Worm (Caenorhabditis elegans) whole organism, L1 larva: ENCODE data around the gene Y19D10B.8.
"Not testable (repeated sequence)": the region's sequence is repeated elsewhere in the genome, so short reads cannot be mapped to it uniquely, and the experiment has no call there.

ENCODE experiments used
- C16A3.4 ChIP-seq: fragments of 150-350 bp; optimal IDR thresholded peaks from 2 replicates; lab custom pipeline; 2014; ENCODE audit warnings: missing biosample characterization, missing genetic modification characterization
- Y116A8C.19 ChIP-seq: sonication (generic microtip); optimal IDR thresholded peaks from 2 replicates; lab custom pipeline; 2016; ENCODE audit warnings: missing compliant biosample characterization, missing genetic modification characterization, borderline replicate concordance
- aha-1 ChIP-seq: fragments of 150-350 bp; optimal IDR thresholded peaks from 2 replicates; lab custom pipeline; 2014; ENCODE audit warnings: missing biosample characterization, missing genetic modification characterization
- alr-1 ChIP-seq: fragments of 200-800 bp; sonication (Bioruptor generic); optimal IDR thresholded peaks from 2 replicates; lab custom pipeline; 2018; ENCODE audit warnings: borderline replicate concordance, mild to moderate bottlenecking, missing genetic modification characterization, missing compliant biosample characterization
- blmp-1 ChIP-seq: fragments of 150-350 bp; optimal IDR thresholded peaks from 2 replicates; lab custom pipeline; 2014; ENCODE audit warnings: missing biosample characterization, missing genetic modification characterization
- ceh-8 ChIP-seq: fragments of 200-800 bp; sonication (Bioruptor generic); optimal IDR thresholded peaks from 2 replicates; lab custom pipeline; 2018; ENCODE audit warnings: mild to moderate bottlenecking, missing genetic modification characterization, moderate library complexity, missing compliant biosample characterization
- efl-1 ChIP-seq, 4 experiments: fragments of 150-350 bp; optimal IDR thresholded peaks in 3 of 4; peaks in 1 of 4; 1 replicate in 1 of 4; 2 replicates in 3 of 4; lab custom pipeline; 2014; ENCODE audit warnings: missing biosample characterization in 2 of 4, missing genetic modification characterization in 2 of 4, missing genetic modification reagents in 2 of 4
- elt-2 ChIP-seq: sonication (generic microtip); optimal IDR thresholded peaks from 2 replicates; lab custom pipeline; 2016; ENCODE audit warnings: missing genetic modification characterization, mild to moderate bottlenecking, inconsistent platforms, missing compliant biosample characterization, missing genetic modification reagents
- fkh-4 ChIP-seq: sonication (generic microtip); optimal IDR thresholded peaks from 2 replicates; lab custom pipeline; 2016; ENCODE audit warnings: missing compliant biosample characterization, missing genetic modification characterization, borderline replicate concordance
- fkh-8 ChIP-seq: sonication (generic microtip); optimal IDR thresholded peaks from 2 replicates; lab custom pipeline; 2016; ENCODE audit warnings: mild to moderate bottlenecking, missing genetic modification characterization, missing compliant biosample characterization
- fos-1 ChIP-seq: fragments of 150-350 bp; optimal IDR thresholded peaks from 2 replicates; lab custom pipeline; 2014; ENCODE audit warnings: missing biosample characterization, missing genetic modification characterization
- grh-1 ChIP-seq: fragments of 200-800 bp; sonication (Bioruptor generic); IDR thresholded peaks from 2 replicates; pipeline ENCODE4 v1.3.6; 2022; ENCODE audit warnings: missing genetic modification reagents, missing genetic modification characterization, missing compliant biosample characterization
- irx-1 ChIP-seq: sonication (generic microtip); optimal IDR thresholded peaks from 2 replicates; lab custom pipeline; 2016; ENCODE audit warnings: missing genetic modification characterization, missing compliant biosample characterization
- jun-1 ChIP-seq: fragments of 150-350 bp; optimal IDR thresholded peaks from 2 replicates; lab custom pipeline; 2014; ENCODE audit warnings: missing biosample characterization, missing genetic modification reagents, missing genetic modification characterization
- lin-15B ChIP-seq: fragments of 150-350 bp; sonication (generic microtip); optimal IDR thresholded peaks from 3 replicates; lab custom pipeline; 2014; ENCODE audit warnings: missing biosample characterization, missing genetic modification characterization
- lin-35 ChIP-seq, 2 experiments: fragments of 150-350 bp; optimal IDR thresholded peaks; 2 replicates each; lab custom pipeline; 2014; ENCODE audit warnings: missing biosample characterization in 2 of 2, missing genetic modification characterization in 2 of 2, missing genetic modification reagents in 2 of 2
- lin-39 ChIP-seq: fragments of 150-350 bp; optimal IDR thresholded peaks from 2 replicates; lab custom pipeline; 2014; ENCODE audit warnings: missing biosample characterization, missing genetic modification reagents, missing genetic modification characterization
- lir-3 ChIP-seq: sonication (generic microtip); optimal IDR thresholded peaks from 2 replicates; lab custom pipeline; 2016; ENCODE audit warnings: mild to moderate bottlenecking, missing genetic modification characterization, moderate library complexity, missing compliant biosample characterization; ENCODE audit not compliant: poor library complexity
- lsy-2 ChIP-seq, 2 experiments: fragments of 150-350 bp; optimal IDR thresholded peaks; 2 replicates each; lab custom pipeline; 2014; ENCODE audit warnings: missing biosample characterization in 2 of 2, missing genetic modification characterization in 2 of 2
- mdl-1 ChIP-seq, 2 experiments: fragments of 150-350 bp; optimal IDR thresholded peaks; 2 replicates each; lab custom pipeline; 2014 to 2017; ENCODE audit warnings: missing biosample characterization in 2 of 2, missing genetic modification characterization in 2 of 2, inconsistent platforms in 1 of 2
- nhr-11 ChIP-seq: fragments of 150-350 bp; optimal IDR thresholded peaks from 2 replicates; lab custom pipeline; 2014; ENCODE audit warnings: missing biosample characterization, missing genetic modification characterization
- nhr-237 ChIP-seq: fragments of 150-350 bp; optimal IDR thresholded peaks from 2 replicates; lab custom pipeline; 2014; ENCODE audit warnings: missing biosample characterization, missing genetic modification characterization
- nhr-71 ChIP-seq: sonication (generic microtip); optimal IDR thresholded peaks from 2 replicates; lab custom pipeline; 2016; ENCODE audit warnings: mild to moderate bottlenecking, missing genetic modification characterization, moderate library complexity, missing compliant biosample characterization
- nhr-76 ChIP-seq: sonication (generic microtip); optimal IDR thresholded peaks from 2 replicates; lab custom pipeline; 2017; ENCODE audit warnings: missing biosample characterization, missing genetic modification characterization
- nhr-85 ChIP-seq: sonication (generic microtip); peaks from one replicate; lab custom pipeline; 2016; ENCODE audit warnings: missing genetic modification characterization, inconsistent platforms, missing compliant biosample characterization
- nhr-90 ChIP-seq: sonication (generic microtip); optimal IDR thresholded peaks from 2 replicates; lab custom pipeline; 2016; ENCODE audit warnings: mild to moderate bottlenecking, missing genetic modification characterization, missing compliant biosample characterization; ENCODE audit not compliant: poor library complexity
- pqm-1 ChIP-seq: sonication (generic microtip); optimal IDR thresholded peaks from 3 replicates; lab custom pipeline; 2017; ENCODE audit warnings: missing biosample characterization, missing genetic modification characterization
- snu-23 ChIP-seq: sonication (generic microtip); optimal IDR thresholded peaks from 2 replicates; lab custom pipeline; 2016; ENCODE audit warnings: missing genetic modification characterization, missing compliant biosample characterization
- sup-37 ChIP-seq: fragments of 200-800 bp; sonication (Bioruptor generic); optimal IDR thresholded peaks from 2 replicates; lab custom pipeline; 2018; ENCODE audit warnings: mild to moderate bottlenecking, missing genetic modification characterization, missing compliant biosample characterization
- swsn-7 ChIP-seq: sonication (generic microtip); optimal IDR thresholded peaks from 2 replicates; lab custom pipeline; 2016; ENCODE audit warnings: missing genetic modification characterization, missing compliant biosample characterization
- vab-15 ChIP-seq: sonication (generic microtip); optimal IDR thresholded peaks from 2 replicates; lab custom pipeline; 2017; ENCODE audit warnings: missing genotype, mild to moderate bottlenecking, missing genetic modification characterization, missing compliant biosample characterization
- xbp-1 ChIP-seq: sonication (generic microtip); optimal IDR thresholded peaks from 2 replicates; lab custom pipeline; 2016; ENCODE audit warnings: missing genetic modification characterization, missing compliant biosample characterization
- ztf-4 ChIP-seq: fragments of 150-350 bp; optimal IDR thresholded peaks from 2 replicates; lab custom pipeline; 2014; ENCODE audit warnings: missing biosample characterization, missing genetic modification characterization

Gene Y19D10B.8

DNA sequence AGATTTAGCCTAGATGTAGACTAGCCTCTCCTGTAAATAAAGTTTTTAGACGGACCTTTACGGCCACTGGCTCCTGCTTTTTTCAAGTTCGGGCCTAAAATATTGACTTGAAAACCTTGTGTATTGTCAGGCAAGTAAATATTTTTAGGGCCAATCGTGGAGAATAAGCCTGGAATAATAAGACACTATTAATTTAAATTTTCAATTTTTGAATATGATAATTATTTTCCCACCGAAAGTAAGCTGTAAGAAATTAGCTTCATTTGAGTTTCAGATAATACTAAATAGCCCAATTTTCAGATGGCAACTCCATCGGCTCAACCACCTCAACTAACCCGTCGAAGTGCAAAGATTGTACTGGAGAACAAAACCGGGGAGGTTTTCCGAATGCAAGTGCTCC lies 25.6 kb upstream of the Y19D10B.8 start, which contains the start of gene pud-4 (continued):
- TF ChIP-seq xbp-1 (no peak), vab-15 (tag; lab: Kevin White, UChicago) (no peak)

DNA sequence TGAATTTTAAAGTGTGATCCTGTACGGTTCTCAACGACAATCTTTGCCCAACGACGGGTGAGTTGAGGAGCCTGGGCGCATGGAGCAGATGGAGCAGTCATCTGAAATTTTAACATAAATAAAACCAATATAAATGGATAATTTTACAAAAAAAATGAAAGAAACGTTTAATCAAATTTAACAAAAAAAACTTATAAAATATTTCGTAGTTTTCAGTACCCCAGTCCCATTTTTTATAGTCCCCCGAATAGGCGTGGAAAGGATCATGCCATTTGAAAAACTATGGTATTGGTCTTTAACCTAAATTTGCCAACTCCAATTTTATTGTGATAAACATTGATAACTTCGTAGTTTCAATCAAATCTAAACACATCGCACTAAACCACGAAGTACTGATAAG lies 24.2 kb upstream of the Y19D10B.8 start, which contains the start of gene pud-3:
TSS of gene pud-3 (minus strand) at position 101 of the 400 bp plus-strand sequence.
- TF ChIP-seq Y116A8C.19 (no peak), sup-37 (GFP tag; lab: Kevin White, UChicago) (no peak), fkh-4 (tag; lab: Kevin White, UChicago) (no peak), grh-1 (no peak), ceh-8 (no peak), aha-1 (no peak), mdl-1 (tag; optimal IDR thresholded peaks at IDR 0.05; lab: Kevin White, UChicago) (no peak), lsy-2 (tag; optimal IDR thresholded peaks at IDR 0.05; lab: Kevin White, UChicago) (no peak), ztf-4 (tag; lab: Kevin White, UChicago) (no peak), lin-15B (tag; lab: Kevin White, UChicago) (no peak), blmp-1 (no peak), nhr-90 (tag; lab: Kevin White, UChicago) (no peak), nhr-237 (no peak), C16A3.4 (tag; lab: Kevin White, UChicago) (no peak), alr-1 (tag; lab: Kevin White, UChicago) (no peak), nhr-85 (tag; lab: Kevin White, UChicago) (no peak)

DNA sequence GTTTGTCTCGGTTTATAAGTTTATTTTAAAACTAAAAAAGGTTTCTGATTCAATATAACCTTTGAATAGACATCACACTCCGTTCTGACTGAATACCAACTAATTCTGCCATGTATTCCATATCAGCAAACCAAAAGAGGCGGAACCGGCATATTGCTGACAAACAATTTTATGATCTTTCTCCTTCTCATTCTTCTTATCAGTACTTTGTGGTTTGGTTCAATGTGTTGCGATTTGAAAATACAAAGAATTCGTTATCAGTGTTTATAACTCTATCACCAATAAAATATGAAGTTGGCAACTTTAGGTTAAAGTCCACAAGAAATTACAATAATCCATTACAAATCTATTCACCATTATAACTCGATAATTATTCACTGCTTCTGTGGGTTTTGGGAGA lies 23.5 kb upstream of the Y19D10B.8 start:
- TF ChIP-seq efl-1 (optimal IDR thresholded peaks at IDR 0.05; lab: Kevin White, UChicago) (no peak), efl-1 (GFP tag; optimal IDR thresholded peaks at IDR 0.05 in 1 of 2; lab: Kevin White, UChicago) (peak in 1 of 2 experiments; percentile 7), swsn-7 (tag; lab: Kevin White, UChicago) (no peak), snu-23 (no peak), elt-2 (peak; percentile 99), lir-3 (tag; lab: Kevin White, UChicago) (no peak), nhr-71 (tag; lab: Kevin White, UChicago) (peak; percentile 59), pqm-1 (tag; lab: Kevin White, UChicago) (peak; percentile 72), nhr-90 (tag; lab: Kevin White, UChicago) (no peak), fkh-8 (no peak), nhr-76 (tag; lab: Kevin White, UChicago) (no peak), jun-1 (tag; lab: Kevin White, UChicago) (peak; percentile 48), nhr-11 (tag; lab: Kevin White, UChicago) (no peak), fos-1 (tag; lab: Kevin White, UChicago) (no peak), lin-35 (GFP tag; optimal IDR thresholded peaks at IDR 0.05; lab: Kevin White, UChicago) (peak in 1 of 2 experiments; percentile 14)
- TF ChIP-seq, all 84 proteins: peak for 6

DNA sequence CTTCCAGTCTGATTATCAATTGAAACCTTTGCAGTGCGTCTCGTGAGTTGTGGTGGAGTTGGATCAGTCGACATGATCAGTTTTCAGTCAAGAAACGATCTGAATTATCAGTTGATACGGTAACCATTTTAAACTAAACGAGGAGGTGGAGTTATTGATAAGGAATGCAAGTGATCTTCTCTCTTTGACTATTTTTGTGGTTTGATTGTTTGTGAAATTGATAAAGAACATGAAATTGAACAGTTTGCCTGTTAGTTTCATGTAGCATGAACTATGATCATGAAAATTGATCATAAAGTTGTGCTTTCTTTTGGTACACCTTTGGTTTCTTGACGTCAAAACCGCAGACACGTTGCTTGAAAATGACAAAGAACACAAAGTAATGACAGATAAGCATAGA lies 21.7 kb upstream of the Y19D10B.8 start, which contains the start of gene pud-1.2:
TSS of gene pud-1.2 (minus strand) at position 101 of the 400 bp plus-strand sequence.
- TF ChIP-seq lin-39 (tag; lab: Kevin White, UChicago); elt-2; irx-1 (tag; lab: Kevin White, UChicago): not testable (repeated sequence)

DNA sequence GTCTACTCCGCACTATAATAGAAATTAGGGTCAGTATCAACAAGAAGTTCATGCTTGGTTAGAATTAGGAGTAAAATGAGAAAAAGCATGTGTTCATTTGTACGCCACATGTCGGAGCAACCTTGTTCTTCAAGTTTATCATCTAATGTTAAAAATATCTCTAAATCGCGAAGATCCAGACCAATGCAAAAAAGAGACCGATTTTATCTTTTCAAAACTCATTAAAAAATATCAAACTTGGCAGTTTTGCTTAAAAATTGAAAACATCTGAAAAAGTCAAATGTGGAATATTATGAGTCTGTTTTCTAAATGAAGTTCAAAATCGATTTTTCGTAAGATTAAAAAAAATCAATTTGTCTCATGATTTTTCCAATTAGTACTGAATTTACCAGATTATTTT lies 20.2 kb upstream of the Y19D10B.8 start, which contains the start of gene Y19D10B.6:
TSS of gene Y19D10B.6 (minus strand) at position 101 of the 400 bp plus-strand sequence.
- not testable (repeated sequence) for TF ChIP-seq ztf-4 (tag; lab: Kevin White, UChicago); alr-1 (tag; lab: Kevin White, UChicago); xbp-1
